Fruit fly (Drosophila melanogaster) whole organism: Measurements from ENCODE around the gene CG4991.

Experiments used
- CG8478 ChIP-seq: fragments of >200 bp; optimal IDR thresholded peaks from 2 replicates; lab custom pipeline; 2018; ENCODE audit warnings: inconsistent platforms
- Dll ChIP-seq: fragments of >200 bp; optimal IDR thresholded peaks from 2 replicates; lab custom pipeline; 2017
- EcR ChIP-seq, 2 experiments: fragments of >200 bp; optimal IDR thresholded peaks; 2 replicates each; lab custom pipeline; 2017; ENCODE audit warnings: missing biosample characterization in 2 of 2, missing genetic modification characterization in 2 of 2, missing genetic modification reagents in 2 of 2
- pan ChIP-seq: fragments of >200 bp; optimal IDR thresholded peaks from 2 replicates; lab custom pipeline; 2017
- psq ChIP-seq: fragments of >200 bp; optimal IDR thresholded peaks from 2 replicates; lab custom pipeline; 2017
- usp ChIP-seq: fragments of >200 bp; optimal IDR thresholded peaks from 2 replicates; lab custom pipeline; 2017; ENCODE audit warnings: missing biosample characterization, missing genetic modification characterization, mixed read lengths

Gene CG4991

dm6 chrX:17090585-17090984, 1.1 kb upstream of the CG4991 start:
- TF ChIP-seq Dll (lab: Kevin White, UChicago) (no peak), psq (lab: Kevin White, UChicago) (no peak)

dm6 chrX:17093431-17093830, 1.8 kb downstream of the CG4991 start:
- TF ChIP-seq usp (GFP tag; lab: Kevin White, UChicago) (no peak), EcR (GFP tag; optimal IDR thresholded peaks at IDR 0.05; lab: Kevin White, UChicago) (no peak), pan (no peak), Dll (lab: Kevin White, UChicago) (no peak), psq (lab: Kevin White, UChicago) (no peak), CG8478 (no peak)

DNA sequence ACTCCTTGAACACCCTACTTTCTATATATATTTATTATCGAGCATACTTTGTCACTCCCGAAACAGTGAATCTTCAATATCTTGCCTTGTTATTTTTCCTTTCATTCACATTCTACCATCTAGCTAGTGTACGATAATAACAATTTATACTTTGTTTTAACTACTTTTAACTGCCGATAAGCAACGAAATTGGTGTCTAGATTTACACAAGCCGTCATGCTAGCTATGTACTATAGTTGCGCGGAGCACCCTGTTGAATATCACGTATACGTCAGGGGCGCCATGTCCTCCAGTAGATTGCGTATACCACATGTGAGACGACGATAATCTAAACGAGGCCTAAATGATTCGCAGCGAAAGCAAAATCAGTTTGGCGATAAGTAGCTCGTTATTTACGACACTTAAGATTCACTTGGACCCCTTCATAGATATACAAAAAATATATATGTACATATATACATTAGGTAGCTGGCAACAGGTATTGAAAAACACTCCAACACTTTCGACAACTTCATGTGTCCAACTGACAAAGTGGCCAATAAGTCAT, 2.3 kb downstream of the CG4991 start:
- TF ChIP-seq EcR (GFP tag; optimal IDR thresholded peaks at IDR 0.05; lab: Kevin White, UChicago) (no peak), pan (no peak), psq (lab: Kevin White, UChicago) (no peak), CG8478 (no peak), Dll (lab: Kevin White, UChicago) (no peak), usp (GFP tag; lab: Kevin White, UChicago) (no peak)

dm6 chrX:17105707-17106106, 14.1 kb downstream of the CG4991 start, which contains the start of gene Arpc3B:
Arpc3B (minus strand) TSS chrX:17105852.
- TF ChIP-seq EcR (GFP tag; optimal IDR thresholded peaks at IDR 0.05; lab: Kevin White, UChicago) = no peak
- TF ChIP-seq Dll (lab: Kevin White, UChicago) = no peak
- no peak for TF ChIP-seq psq (lab: Kevin White, UChicago)
- no peak for TF ChIP-seq pan
- TF ChIP-seq usp (GFP tag; lab: Kevin White, UChicago) = no peak
- no peak for TF ChIP-seq CG8478

- TF ChIP-seq psq (lab: Kevin White, UChicago) (no peak), Dll (lab: Kevin White, UChicago) (no peak), usp (GFP tag; lab: Kevin White, UChicago) (no peak), EcR (GFP tag; optimal IDR thresholded peaks at IDR 0.05; lab: Kevin White, UChicago) (no peak), CG8478 (no peak), pan (no peak)
Measured at dm6 chrX:17106153-17106700, 14.6 kb downstream of the CG4991 start.

DNA sequence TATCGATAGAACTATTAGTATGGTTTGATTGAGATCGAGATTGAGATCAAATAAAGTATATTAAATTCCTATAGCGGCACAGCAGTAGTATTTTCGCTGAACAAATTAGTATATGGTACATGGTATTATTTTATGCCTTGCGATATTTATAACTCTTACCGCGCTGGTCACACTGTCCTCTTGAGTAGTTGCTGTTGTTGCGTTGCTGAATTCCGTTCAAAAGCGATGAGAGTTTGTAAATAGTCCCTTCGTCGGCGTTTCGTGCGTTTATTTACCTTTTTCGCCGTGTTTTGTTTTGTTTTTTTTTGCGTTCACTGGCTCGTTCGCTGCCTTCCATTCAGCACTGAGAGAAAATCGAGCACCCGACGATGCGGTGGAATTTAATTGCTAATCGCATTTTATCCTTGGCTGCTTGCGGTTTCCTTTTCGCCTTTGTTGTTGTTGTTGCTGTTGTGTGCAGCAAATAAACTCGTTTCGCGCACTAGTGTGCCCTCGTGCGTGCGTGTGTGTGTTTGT, 15.8 kb downstream of the CG4991 start, which contains the start of gene CG5004:
CG5004 (plus strand) TSS at position 182 of the 516 bp plus-strand sequence.
- TF ChIP-seq EcR (GFP tag; optimal IDR thresholded peaks at IDR 0.05; lab: Kevin White, UChicago) (no peak), pan (no peak), usp (GFP tag; lab: Kevin White, UChicago) (no peak)

DNA sequence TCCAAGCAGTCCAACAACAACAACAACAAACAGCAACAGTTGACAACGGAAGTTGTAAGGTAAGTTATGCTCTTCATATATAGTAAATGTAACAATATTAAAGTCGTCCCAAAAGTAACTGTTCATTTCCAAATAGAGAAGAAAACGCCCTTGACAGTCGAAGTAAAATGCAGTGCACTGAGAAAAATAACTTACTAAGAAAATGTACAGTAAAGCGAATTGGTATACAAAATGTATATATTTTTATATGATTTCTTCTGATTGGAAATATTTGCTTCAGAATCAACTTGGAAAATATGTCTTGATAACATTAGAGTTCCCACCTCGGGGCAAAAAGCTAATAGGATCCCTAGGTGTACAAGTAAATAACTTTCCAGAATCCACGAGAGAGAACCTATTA, 16.3 kb downstream of the CG4991 start:
- TF ChIP-seq usp (GFP tag; lab: Kevin White, UChicago) (no peak), CG8478 (no peak), EcR (GFP tag; optimal IDR thresholded peaks at IDR 0.05; lab: Kevin White, UChicago) (no peak), pan (no peak), Dll (lab: Kevin White, UChicago) (no peak)

- TF ChIP-seq psq (lab: Kevin White, UChicago) (no peak), CG8478 (no peak), Dll (lab: Kevin White, UChicago) (no peak), pan (no peak)
Measured at dm6 chrX:17109673-17110072, 18.0 kb downstream of the CG4991 start.

DNA sequence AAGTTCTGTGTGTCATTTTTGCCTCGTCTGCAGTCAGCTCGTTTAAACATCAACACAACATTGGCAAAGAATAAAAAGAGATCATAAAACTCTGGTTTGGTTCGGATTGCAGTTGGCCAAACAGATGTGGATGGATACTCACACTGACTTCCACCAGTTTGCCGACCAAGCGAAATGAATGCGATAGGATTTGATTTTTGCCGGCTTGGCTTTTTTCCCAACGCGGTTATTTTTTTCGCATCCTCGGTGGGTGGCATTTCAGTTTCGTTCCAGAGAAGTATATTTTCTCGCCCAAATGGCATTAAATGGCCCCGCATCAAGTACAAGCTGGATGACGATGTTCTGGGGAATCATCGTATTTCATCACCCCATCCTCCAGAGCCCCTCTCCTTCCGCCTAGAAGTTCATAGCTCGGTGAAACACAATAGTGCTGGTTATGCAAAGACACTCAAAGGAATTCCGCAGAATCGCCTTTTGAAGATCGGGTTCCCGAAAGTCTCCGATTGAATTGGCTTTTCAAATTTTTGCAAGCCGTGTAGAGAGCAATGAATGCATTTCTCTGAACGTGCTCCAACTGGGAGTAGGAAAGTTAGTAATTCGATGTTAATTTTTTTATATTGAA, 19.0 kb downstream of the CG4991 start:
- TF ChIP-seq Dll (lab: Kevin White, UChicago) (no peak), EcR (GFP tag; optimal IDR thresholded peaks at IDR 0.05; lab: Kevin White, UChicago) (no peak), psq (lab: Kevin White, UChicago) (no peak), CG8478 (no peak), pan (no peak)

- TF ChIP-seq usp (GFP tag; lab: Kevin White, UChicago) = no peak
- no peak for TF ChIP-seq CG8478
- no peak for TF ChIP-seq psq (lab: Kevin White, UChicago)
- no peak for TF ChIP-seq EcR (GFP tag; optimal IDR thresholded peaks at IDR 0.05; lab: Kevin White, UChicago)
- no peak for TF ChIP-seq Dll (lab: Kevin White, UChicago)
- no peak for TF ChIP-seq pan
Measured at dm6 chrX:17111274-17111673, 19.6 kb downstream of the CG4991 start.

dm6 chrX:17111958-17112953, 20.6 kb downstream of the CG4991 start:
- TF ChIP-seq EcR (GFP tag; optimal IDR thresholded peaks at IDR 0.05; lab: Kevin White, UChicago) (peak in 1 of 2 experiments; percentile 66), CG8478 (no peak)

- TF ChIP-seq Dll (lab: Kevin White, UChicago) = no peak
- TF ChIP-seq usp (GFP tag; lab: Kevin White, UChicago) = no peak
- no peak for TF ChIP-seq psq (lab: Kevin White, UChicago)
- no peak for TF ChIP-seq pan
- no peak for TF ChIP-seq CG8478
- TF ChIP-seq EcR (GFP tag; optimal IDR thresholded peaks at IDR 0.05; lab: Kevin White, UChicago) = no peak
Measured at dm6 chrX:17113324-17113723, 21.7 kb downstream of the CG4991 start.
